Fruit fly (Drosophila melanogaster) whole organism, prepupa: ENCODE measurements around the gene CG10383.

Experiments
- CG11762 ChIP-seq: fragments of 200-800 bp; sonication (Bioruptor generic); optimal IDR thresholded peaks from 3 replicates; lab custom pipeline; 2016; ENCODE audit warnings: missing biosample characterization, missing genetic modification characterization; ENCODE audit not compliant: insufficient read depth
- CG11902 ChIP-seq: fragments of 200-800 bp; sonication (Bioruptor generic); optimal IDR thresholded peaks from 3 replicates; lab custom pipeline; 2016; ENCODE audit warnings: missing biosample characterization, missing genetic modification characterization
- CG34406 ChIP-seq: fragments of 200-800 bp; sonication (Bioruptor generic); optimal IDR thresholded peaks from 3 replicates; lab custom pipeline; 2016; ENCODE audit warnings: missing biosample characterization, missing genetic modification characterization
- CG4318 ChIP-seq: fragments of 200-800 bp; sonication (Bioruptor generic); optimal IDR thresholded peaks from 3 replicates; lab custom pipeline; 2017; ENCODE audit warnings: missing biosample characterization, mild to moderate bottlenecking, missing genetic modification characterization
- CG6854 ChIP-seq: fragments of 200-800 bp; sonication (Bioruptor generic); optimal IDR thresholded peaks from 2 replicates; lab custom pipeline; 2017; ENCODE audit warnings: missing biosample characterization, mild to moderate bottlenecking, missing genetic modification characterization
- Eip78C ChIP-seq: fragments of 200-800 bp; sonication (Bioruptor generic); peaks from one replicate; lab custom pipeline; 2016; ENCODE audit warnings: missing biosample characterization, missing genetic modification characterization
- Hr38 ChIP-seq: sonication (Bioruptor generic); optimal IDR thresholded peaks from 2 replicates; lab custom pipeline; 2016; ENCODE audit warnings: missing biosample characterization, missing genetic modification characterization
- cyc ChIP-seq: fragments of 200-800 bp; sonication (Bioruptor generic); optimal IDR thresholded peaks from 3 replicates; lab custom pipeline; 2016; ENCODE audit warnings: missing biosample characterization, missing genetic modification characterization
- dsx ChIP-seq: fragments of 200-800 bp; optimal IDR thresholded peaks from 3 replicates; lab custom pipeline; 2019; ENCODE audit warnings: missing biosample characterization, mild to moderate bottlenecking, missing genetic modification characterization, moderate library complexity; ENCODE audit not compliant: poor library complexity, severe bottlenecking
- eg ChIP-seq: fragments of 200-800 bp; sonication (Bioruptor generic); IDR thresholded peaks from 3 replicates; pipeline ENCODE4 v1.3.6; 2022; ENCODE audit warnings: missing biosample characterization, missing genetic modification characterization
- topi ChIP-seq: fragments of 200-800 bp; sonication (Bioruptor generic); optimal IDR thresholded peaks from 3 replicates; lab custom pipeline; 2016; ENCODE audit warnings: missing biosample characterization, missing genetic modification characterization

dm6 chr2L:18719583-18719982, 24.2 kb upstream of the CG10383 start:
- peak; percentile 13 for TF ChIP-seq dsx (GFP tag; lab: Kevin White, UChicago)
- TF ChIP-seq Hr38 (GFP tag; lab: Kevin White, UChicago) = no peak
- TF ChIP-seq Eip78C (GFP tag; lab: Kevin White, UChicago) = peak; percentile 59
- TF ChIP-seq cyc (GFP tag; lab: Kevin White, UChicago) = no peak
- no peak for TF ChIP-seq CG34406 (GFP tag; lab: Kevin White, UChicago)
- TF ChIP-seq CG4318 (GFP tag; lab: Kevin White, UChicago) = peak; percentile 34
- 0 out of 3 replicates have a peak, but pooled peaks have one; percentile 30 for TF ChIP-seq eg
- TF ChIP-seq CG11902 (GFP tag; lab: Kevin White, UChicago) = no peak
- no peak for TF ChIP-seq CG6854
- no peak for TF ChIP-seq CG11762 (GFP tag; lab: Kevin White, UChicago)
- no peak for TF ChIP-seq topi (GFP tag; lab: Kevin White, UChicago)
